Fruit fly (Drosophila melanogaster): ENCODE measurements around the gene pon.

The pon gene

dm6 chrX:4666650-4667360 is 30.7 kb downstream of the pon start, which contains the start of gene CG3009:
CG3009 (minus strand) TSS chrX:4666700.
- TF ChIP-seq CTCF (optimal IDR thresholded peaks at IDR 0.05), result peak; percentile 36 to 59
- TF ChIP-seq CG8478 (optimal IDR thresholded peaks at IDR 0.05), result no peak

dm6 chrX:4669438-4669837 is 33.3 kb downstream of the pon start:
- no peak for TF ChIP-seq CTCF (optimal IDR thresholded peaks at IDR 0.05)

- TF ChIP-seq CTCF (optimal IDR thresholded peaks at IDR 0.05), result no peak
- TF ChIP-seq CG8478 (optimal IDR thresholded peaks at IDR 0.05), result no peak
These were observed 35.1 kb downstream of the pon start for dm6 chrX:4671194-4671626.

- TF ChIP-seq CG8478 (optimal IDR thresholded peaks at IDR 0.05) (no peak), CTCF (optimal IDR thresholded peaks at IDR 0.05) (no peak)
These were observed 38.9 kb downstream of the pon start for dm6 chrX:4675054-4675453.

- no peak for TF ChIP-seq CG8478 (optimal IDR thresholded peaks at IDR 0.05)
- TF ChIP-seq CTCF (optimal IDR thresholded peaks at IDR 0.05), result no peak
These were observed 41.3 kb downstream of the pon start for dm6 chrX:4677427-4677826.

- TF ChIP-seq CG8478 (optimal IDR thresholded peaks at IDR 0.05), result no peak
- no peak for TF ChIP-seq CTCF (optimal IDR thresholded peaks at IDR 0.05)
These were observed 42.2 kb downstream of the pon start for dm6 chrX:4678146-4678912.

- TF ChIP-seq CG8478 (optimal IDR thresholded peaks at IDR 0.05) (no peak), CTCF (optimal IDR thresholded peaks at IDR 0.05) (no peak)
These were observed 43.0 kb downstream of the pon start, which contains the start of gene fzr for dm6 chrX:4678913-4679812. fzr (minus strand) TSS chrX:4679537.

- TF ChIP-seq CG8478 (optimal IDR thresholded peaks at IDR 0.05) (no peak), CTCF (optimal IDR thresholded peaks at IDR 0.05) (no peak)
These were observed 43.8 kb downstream of the pon start for dm6 chrX:4679813-4680381.

dm6 chrX:4684444-4684924 is 48.4 kb downstream of the pon start:
- TF ChIP-seq CG8478 (optimal IDR thresholded peaks at IDR 0.05), result no peak
- no peak for TF ChIP-seq CTCF (optimal IDR thresholded peaks at IDR 0.05)

dm6 chrX:4686150-4686549 is 50.0 kb downstream of the pon start:
- TF ChIP-seq CG8478 (optimal IDR thresholded peaks at IDR 0.05), result no peak
- no peak for TF ChIP-seq CTCF (optimal IDR thresholded peaks at IDR 0.05)

dm6 chrX:4686723-4687122 is 50.6 kb downstream of the pon start, which contains the start of gene Pp2C1:
Pp2C1 (minus strand) TSS chrX:4686903.
- TF ChIP-seq CTCF (optimal IDR thresholded peaks at IDR 0.05), result peak in 1 of 2 experiments; percentile 1
- no peak for TF ChIP-seq CG8478 (optimal IDR thresholded peaks at IDR 0.05)

- TF ChIP-seq CG8478 (optimal IDR thresholded peaks at IDR 0.05) (no peak), CTCF (optimal IDR thresholded peaks at IDR 0.05) (no peak)
These were observed 51.8 kb downstream of the pon start, which contains the start of gene ctp for dm6 chrX:4687778-4688399. ctp (plus strand) TSS chrX:4687800.
